Fruit fly (Drosophila melanogaster) whole organism, embryonic: ENCODE data around the gene CG8907.

Source experiments
- B-H1 ChIP-seq: fragments of 200-800 bp; sonication (Bioruptor generic); IDR thresholded peaks from 3 replicates; pipeline ENCODE4 v1.3.6; 2022; ENCODE audit warnings: missing biosample characterization, missing genetic modification characterization
- BtbVII ChIP-seq: fragments of 200-800 bp; sonication (Bioruptor generic); optimal IDR thresholded peaks from 3 replicates; lab custom pipeline; 2017; ENCODE audit warnings: missing biosample characterization, mild to moderate bottlenecking, missing genetic modification characterization
- CG10654 ChIP-seq: fragments of 200-800 bp; sonication (Bioruptor generic); optimal IDR thresholded peaks from 2 replicates; lab custom pipeline; 2016; ENCODE audit warnings: missing biosample characterization, missing genetic modification characterization
- CG11723 ChIP-seq: fragments of 200-800 bp; sonication (Bioruptor generic); optimal IDR thresholded peaks from 2 replicates; lab custom pipeline; 2017; ENCODE audit warnings: missing biosample characterization, mild to moderate bottlenecking, missing genetic modification characterization
- CG12219 ChIP-seq: fragments of 200-800 bp; sonication (Bioruptor generic); optimal IDR thresholded peaks from 3 replicates; lab custom pipeline; 2018; ENCODE audit warnings: missing biosample characterization, mild to moderate bottlenecking, missing genetic modification characterization
- CG12744 ChIP-seq: fragments of 200-800 bp; sonication (Bioruptor generic); optimal IDR thresholded peaks from 2 replicates; lab custom pipeline; 2016; ENCODE audit warnings: missing biosample characterization, missing genetic modification characterization
- CG13775 ChIP-seq: fragments of 200-800 bp; sonication (Bioruptor generic); optimal IDR thresholded peaks from 3 replicates; lab custom pipeline; 2017; ENCODE audit warnings: missing biosample characterization, mild to moderate bottlenecking, missing genetic modification characterization
- CG16815 ChIP-seq: fragments of 200-800 bp; sonication (Bioruptor generic); optimal IDR thresholded peaks from 3 replicates; lab custom pipeline; 2017; ENCODE audit warnings: missing biosample characterization, mild to moderate bottlenecking, missing genetic modification characterization
- CG16863 ChIP-seq: fragments of 200-800 bp; sonication (Bioruptor generic); optimal IDR thresholded peaks from 3 replicates; lab custom pipeline; 2016; ENCODE audit warnings: missing biosample characterization, missing genetic modification characterization
- CG2678 ChIP-seq: fragments of 200-800 bp; sonication (Bioruptor generic); optimal IDR thresholded peaks from 3 replicates; lab custom pipeline; 2019; ENCODE audit warnings: missing biosample characterization, mild to moderate bottlenecking, missing genetic modification characterization, moderate library complexity
- CG30020 ChIP-seq: fragments of 200-800 bp; optimal IDR thresholded peaks from 2 replicates; lab custom pipeline; 2019; ENCODE audit warnings: missing biosample characterization, mild to moderate bottlenecking, missing genetic modification characterization, moderate library complexity
- CG3163 ChIP-seq: fragments of 200-800 bp; sonication (Bioruptor generic); optimal IDR thresholded peaks from 3 replicates; lab custom pipeline; 2016; ENCODE audit warnings: missing biosample characterization, missing genetic modification characterization
- CG32767 ChIP-seq: fragments of 200-800 bp; sonication (Bioruptor generic); IDR thresholded peaks from 2 replicates; pipeline ENCODE4 v1.3.6; 2022; ENCODE audit warnings: missing biosample characterization, missing genetic modification characterization
- CG32772 ChIP-seq: fragments of 200-800 bp; sonication (Bioruptor generic); IDR thresholded peaks from 2 replicates; pipeline ENCODE4 v1.3.6; 2022; ENCODE audit warnings: missing biosample characterization, missing genetic modification characterization
- CG3847 ChIP-seq: fragments of 200-800 bp; sonication (Bioruptor generic); IDR thresholded peaks from 2 replicates; pipeline ENCODE4 v1.3.6; 2022; ENCODE audit warnings: missing biosample characterization, missing genetic modification characterization
- CG9876 ChIP-seq: fragments of 200-800 bp; sonication (Bioruptor generic); optimal IDR thresholded peaks from 2 replicates; lab custom pipeline; 2016; ENCODE audit warnings: missing biosample characterization, missing genetic modification characterization
- Dad ChIP-seq: fragments of 200-800 bp; sonication (Bioruptor generic); optimal IDR thresholded peaks from 3 replicates; lab custom pipeline; 2016; ENCODE audit warnings: missing biosample characterization, missing genetic modification characterization
- Dip2 ChIP-seq: fragments of 200-800 bp; sonication (Bioruptor generic); IDR thresholded peaks from 2 replicates; pipeline ENCODE4 v1.3.6; 2022; ENCODE audit warnings: missing biosample characterization, missing genetic modification characterization
- Ets65A ChIP-seq: fragments of 200-800 bp; sonication (Bioruptor generic); peaks from one replicate; lab custom pipeline; 2016; ENCODE audit warnings: missing biosample characterization, missing genetic modification characterization
- Hey ChIP-seq: fragments of 200-800 bp; sonication (Bioruptor generic); optimal IDR thresholded peaks from 3 replicates; lab custom pipeline; 2018; ENCODE audit warnings: missing biosample characterization, mild to moderate bottlenecking, missing genetic modification characterization
- HmgD ChIP-seq: fragments of 200-800 bp; sonication (Bioruptor generic); optimal IDR thresholded peaks from 3 replicates; lab custom pipeline; 2016; ENCODE audit warnings: missing biosample characterization, missing genetic modification characterization
- NC2β ChIP-seq: fragments of 200-800 bp; sonication (Bioruptor generic); optimal IDR thresholded peaks from 2 replicates; lab custom pipeline; 2016; ENCODE audit warnings: missing biosample characterization, missing genetic modification characterization
- Optix ChIP-seq: fragments of 200-800 bp; sonication (Bioruptor generic); IDR thresholded peaks from 3 replicates; pipeline ENCODE4 v1.3.6; 2022; ENCODE audit warnings: missing biosample characterization, missing genetic modification characterization
- PHDP ChIP-seq: fragments of 200-800 bp; sonication (Bioruptor generic); optimal IDR thresholded peaks from 3 replicates; lab custom pipeline; 2018; ENCODE audit warnings: missing biosample characterization, mild to moderate bottlenecking, missing genetic modification characterization, moderate library complexity
- Six4 ChIP-seq: fragments of 200-800 bp; sonication (Bioruptor generic); optimal IDR thresholded peaks from 2 replicates; lab custom pipeline; 2016; ENCODE audit warnings: missing biosample characterization, missing genetic modification characterization
- Spps ChIP-seq: fragments of 200-800 bp; sonication (Bioruptor generic); optimal IDR thresholded peaks from 2 replicates; lab custom pipeline; 2018; ENCODE audit warnings: missing biosample characterization, mild to moderate bottlenecking, missing genetic modification characterization
- Sry-δ ChIP-seq: fragments of 200-800 bp; sonication (Bioruptor generic); optimal IDR thresholded peaks from 2 replicates; lab custom pipeline; 2016; ENCODE audit warnings: missing biosample characterization, missing genetic modification characterization
- bowl ChIP-seq: fragments of 200-800 bp; sonication (Bioruptor generic); IDR thresholded peaks from 2 replicates; pipeline ENCODE4 v1.3.6; 2022; ENCODE audit warnings: missing biosample characterization, missing genetic modification characterization
- btn ChIP-seq: fragments of 200-800 bp; sonication (Bioruptor generic); optimal IDR thresholded peaks from 2 replicates; lab custom pipeline; 2016; ENCODE audit warnings: missing biosample characterization, missing genetic modification characterization
- cad ChIP-seq: fragments of >200 bp; optimal IDR thresholded peaks from 2 replicates; lab custom pipeline; 2017; ENCODE audit warnings: missing biosample characterization, missing genetic modification characterization
- chm ChIP-seq: fragments of 200-800 bp; sonication (Bioruptor generic); IDR thresholded peaks from 2 replicates; pipeline ENCODE4 v1.3.6; 2022; ENCODE audit warnings: missing biosample characterization, missing genetic modification characterization
- dm ChIP-seq: fragments of 200-800 bp; sonication (Bioruptor generic); optimal IDR thresholded peaks from 3 replicates; lab custom pipeline; 2016; ENCODE audit warnings: missing biosample characterization, missing genetic modification characterization
- dmrt11E ChIP-seq: fragments of 200-800 bp; sonication (Bioruptor generic); optimal IDR thresholded peaks from 3 replicates; lab custom pipeline; 2018; ENCODE audit warnings: missing biosample characterization, mild to moderate bottlenecking, missing genetic modification characterization, moderate library complexity
- en ChIP-seq: fragments of 200-800 bp; sonication (Bioruptor generic); optimal IDR thresholded peaks from 2 replicates; lab custom pipeline; 2016; ENCODE audit warnings: missing biosample characterization, missing genetic modification characterization
- eve ChIP-seq, 2 experiments: fragments of >200 bp; optimal IDR thresholded peaks; 2 replicates each; lab custom pipeline; 2017; ENCODE audit warnings: missing biosample characterization in 2 of 2, missing genetic modification characterization in 2 of 2
- ewg ChIP-seq: fragments of 200-800 bp; sonication (Bioruptor generic); optimal IDR thresholded peaks from 3 replicates; lab custom pipeline; 2017; ENCODE audit warnings: mild to moderate bottlenecking, missing biosample characterization, missing genetic modification reagents, missing genetic modification characterization
- gfzf ChIP-seq: fragments of 200-800 bp; sonication (Bioruptor generic); optimal IDR thresholded peaks from 2 replicates; lab custom pipeline; 2016; ENCODE audit warnings: missing biosample characterization, mild to moderate bottlenecking, missing genetic modification characterization, moderate library complexity
- hth ChIP-seq: fragments of >200 bp; optimal IDR thresholded peaks from 2 replicates; lab custom pipeline; 2017; ENCODE audit warnings: inconsistent platforms
- jigr1 ChIP-seq: fragments of 200-800 bp; sonication (Bioruptor generic); IDR thresholded peaks from 3 replicates; pipeline ENCODE4 v1.3.6; 2022; ENCODE audit warnings: missing biosample characterization, missing genetic modification characterization
- jing ChIP-seq: fragments of 200-800 bp; sonication (Bioruptor generic); optimal IDR thresholded peaks from 2 replicates; lab custom pipeline; 2018; ENCODE audit warnings: missing biosample characterization, mild to moderate bottlenecking, missing genetic modification characterization
- kni ChIP-seq: fragments of 200-800 bp; sonication (Bioruptor generic); optimal IDR thresholded peaks from 3 replicates; lab custom pipeline; 2017; ENCODE audit warnings: mild to moderate bottlenecking, missing biosample characterization, missing genetic modification reagents, missing genetic modification characterization
- lov ChIP-seq, 2 experiments: fragments of 200-800 bp in 1 of 2; fragments of >200 bp in 1 of 2; sonication (Bioruptor generic) in 1 of 2; IDR thresholded peaks in 1 of 2; optimal IDR thresholded peaks in 1 of 2; 2 replicates in 1 of 2; 3 replicates in 1 of 2; pipeline versions ENCODE4 v1.3.6 to Lab custom; 2017 to 2022; ENCODE audit warnings: missing biosample characterization in 1 of 2, missing genetic modification characterization in 1 of 2
- rib ChIP-seq: fragments of 200-800 bp; sonication (Bioruptor generic); IDR thresholded peaks from 2 replicates; pipeline ENCODE4 v1.3.6; 2022; ENCODE audit warnings: missing biosample characterization, missing genetic modification characterization
- stwl ChIP-seq: fragments of 200-800 bp; sonication (Bioruptor generic); optimal IDR thresholded peaks from 3 replicates; lab custom pipeline; 2018; ENCODE audit warnings: missing biosample characterization, mild to moderate bottlenecking, missing genetic modification characterization, moderate library complexity
- unpg ChIP-seq: fragments of 200-800 bp; sonication (Bioruptor generic); optimal IDR thresholded peaks from 3 replicates; lab custom pipeline; 2018; ENCODE audit warnings: missing biosample characterization, mild to moderate bottlenecking, missing genetic modification characterization, moderate library complexity
- usp ChIP-seq: fragments of >200 bp; optimal IDR thresholded peaks from 2 replicates; lab custom pipeline; 2017; ENCODE audit warnings: missing biosample characterization, missing genetic modification characterization
- vfl ChIP-seq: fragments of 200-800 bp; sonication (Bioruptor generic); optimal IDR thresholded peaks from 2 replicates; lab custom pipeline; 2016; ENCODE audit warnings: missing biosample characterization, missing genetic modification characterization
- vvl ChIP-seq: fragments of 200-800 bp; sonication (Bioruptor generic); IDR thresholded peaks from 2 replicates; pipeline ENCODE4 v1.3.6; 2022; ENCODE audit warnings: missing biosample characterization, missing genetic modification characterization
- zen2 ChIP-seq: fragments of 200-800 bp; sonication (Bioruptor generic); IDR thresholded peaks from 3 replicates; pipeline ENCODE4 v1.3.6; 2022; ENCODE audit warnings: missing biosample characterization, missing genetic modification characterization; ENCODE audit not compliant: partially characterized antibody

Gene CG8907

DNA sequence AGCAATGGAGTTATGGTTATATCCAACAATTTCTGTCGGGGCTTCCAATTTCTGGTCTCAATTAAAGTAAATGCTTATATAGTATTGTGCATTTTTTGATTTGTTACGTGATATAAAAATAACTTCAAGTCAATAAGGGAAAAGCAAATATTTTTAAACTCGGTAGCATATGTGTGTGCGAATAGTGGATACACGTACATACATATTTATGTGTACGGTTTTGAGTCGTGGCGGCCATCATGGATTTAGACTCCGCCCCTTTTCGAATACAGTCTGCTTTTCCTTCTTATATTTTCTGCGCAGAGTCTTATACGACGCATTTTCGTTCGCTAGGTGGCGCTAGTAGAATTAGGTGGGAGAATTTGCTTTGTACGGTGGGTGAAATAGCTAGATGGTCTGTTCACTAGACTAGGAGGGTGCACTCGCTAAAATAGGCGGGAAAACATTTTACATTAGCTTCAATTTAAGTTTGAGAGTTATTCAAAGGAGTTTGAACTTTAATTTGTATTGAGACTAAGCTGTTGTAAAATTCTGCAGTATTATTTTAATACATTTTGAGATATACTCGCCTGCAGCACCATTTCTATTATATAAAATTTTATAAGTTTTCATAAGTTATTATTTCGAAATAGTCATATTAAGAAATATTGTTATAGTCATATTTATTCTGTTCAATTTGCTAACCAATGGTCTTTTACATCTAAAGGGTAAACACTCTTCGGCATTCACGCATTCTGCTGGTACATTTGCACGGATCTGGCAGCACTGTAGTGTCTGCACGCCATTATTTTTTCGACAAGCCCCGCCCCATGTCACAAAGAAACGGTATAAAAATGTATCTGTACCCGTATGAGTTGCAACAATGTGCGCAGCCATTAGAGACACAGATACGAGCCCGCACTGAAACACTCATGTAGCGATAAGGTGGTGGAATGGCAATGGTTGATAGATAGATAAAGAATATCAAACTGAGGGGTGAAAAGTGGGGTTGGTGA lies 38.4 kb upstream of the CG8907 start (continued):
- TF ChIP-seq bowl, result no peak
- TF ChIP-seq HmgD (GFP tag; lab: Kevin White, UChicago), result no peak
- peak; percentile 64 for TF ChIP-seq ewg (GFP tag; lab: Kevin White, UChicago)
- peak; percentile 45; the same call in 2 of the 3 replicates for TF ChIP-seq B-H1 (GFP tag; lab: Robert Waterston, UW)
- TF ChIP-seq Six4 (GFP tag; lab: Kevin White, UChicago), result peak; percentile 56
- peak; percentile 42 for TF ChIP-seq cad
- peak; percentile 92 for TF ChIP-seq Ets65A
- TF ChIP-seq CG2678, result no peak
- no peak for TF ChIP-seq NC2β (GFP tag; lab: Kevin White, UChicago)
- TF ChIP-seq CG10654 (GFP tag; lab: Kevin White, UChicago), result peak; percentile 45
- TF ChIP-seq gfzf (GFP tag; lab: Kevin White, UChicago), result peak; percentile 43
- TF ChIP-seq jigr1 (GFP tag; lab: Robert Waterston, UW), result no peak
- no peak for TF ChIP-seq CG12744 (GFP tag; lab: Kevin White, UChicago)
- TF ChIP-seq Sry-δ (GFP tag; lab: Kevin White, UChicago), result no peak
- no peak for TF ChIP-seq usp (GFP tag; lab: Kevin White, UChicago)
- peak; percentile 83 for TF ChIP-seq Dip2 (GFP tag; lab: Robert Waterston, UW)
- TF ChIP-seq kni, result peak; percentile 65
- peak; percentile 57 for TF ChIP-seq CG12219 (GFP tag; lab: Kevin White, UChicago)
- TF ChIP-seq dmrt11E, result peak; percentile 75
- TF ChIP-seq BtbVII (GFP tag; lab: Kevin White, UChicago), result no peak
- no peak for TF ChIP-seq CG32772 (GFP tag; lab: Robert Waterston, UW)
- no peak for TF ChIP-seq zen2
- peak; percentile 56; the same call in 1 of the 2 replicates for TF ChIP-seq CG3847
- no peak for TF ChIP-seq stwl
- no peak for TF ChIP-seq lov (optimal IDR thresholded peaks at IDR 0.05; lab: Kevin White, UChicago)
- 0 out of 3 replicates have a peak, but pooled peaks have one; percentile 37 for TF ChIP-seq lov (GFP tag; IDR thresholded peaks at IDR 0.05; lab: Robert Waterston, UW)
- TF ChIP-seq Spps (tag; lab: Kevin White, UChicago), result peak; percentile 23
- TF ChIP-seq CG30020, result no peak
- no peak for TF ChIP-seq CG11723 (GFP tag; lab: Kevin White, UChicago)
- no peak for TF ChIP-seq en (GFP tag; lab: Kevin White, UChicago)
- peak; percentile 35 for TF ChIP-seq chm (GFP tag; lab: Robert Waterston, UW)
- peak; percentile 83 for TF ChIP-seq unpg
- TF ChIP-seq btn (GFP tag; lab: Kevin White, UChicago), result no peak
- no peak for TF ChIP-seq Optix
- TF ChIP-seq eve (GFP tag; optimal IDR thresholded peaks at IDR 0.05; lab: Kevin White, UChicago), result peak in 1 of 2 experiments; percentile 32
- TF ChIP-seq vfl (GFP tag; lab: Kevin White, UChicago), result no peak
- peak; percentile 2 for TF ChIP-seq CG16815
- TF ChIP-seq CG3163 (GFP tag; lab: Kevin White, UChicago), result peak; percentile 2
- peak; percentile 91 for TF ChIP-seq CG32767 (GFP tag; lab: Robert Waterston, UW)
- no peak for TF ChIP-seq Hey (tag; lab: Kevin White, UChicago)
- TF ChIP-seq rib, result 0 out of 2 replicates have a peak, but pooled peaks have one; percentile 45
- TF ChIP-seq vvl (GFP tag; lab: Robert Waterston, UW), result peak; percentile 86
- no peak for TF ChIP-seq dm (GFP tag; lab: Kevin White, UChicago)
- TF ChIP-seq jing (GFP tag; lab: Kevin White, UChicago), result no peak
- no peak for TF ChIP-seq CG9876 (GFP tag; lab: Kevin White, UChicago)
- no peak for TF ChIP-seq hth (lab: Kevin White, UChicago)
- no peak for TF ChIP-seq PHDP
- TF ChIP-seq CG16863, result peak; percentile 23
- TF ChIP-seq CG13775 (GFP tag; lab: Kevin White, UChicago), result peak; percentile 50
- TF ChIP-seq Dad (GFP tag; lab: Kevin White, UChicago), result no peak
